Worm (Caenorhabditis elegans): ENCODE results near the gene srb-5.

DNA sequence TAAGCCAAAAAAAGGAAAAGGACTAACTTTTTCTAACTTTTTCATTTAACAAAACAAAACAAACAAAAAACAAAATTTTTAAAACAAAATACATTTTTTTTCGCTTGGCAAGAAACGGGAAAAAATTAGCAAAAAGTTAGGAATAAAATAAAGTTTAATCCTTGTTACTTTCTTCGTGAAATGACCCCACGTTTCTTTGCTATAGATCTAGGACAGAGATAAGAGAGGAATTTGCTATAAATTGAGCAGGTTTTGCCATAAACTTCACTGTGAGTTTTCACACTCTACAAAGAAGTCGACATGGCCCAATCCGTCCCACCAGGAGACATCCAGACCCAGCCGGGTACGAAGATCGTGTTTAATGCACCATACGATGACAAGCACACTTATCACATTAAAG lies 36.3 kb upstream of the srb-5 start, which contains the start of gene msp-50:
- no peak for TF ChIP-seq ceh-82 (tag; optimal IDR thresholded peaks at IDR 0.05)
- TF ChIP-seq efl-3 (GFP tag; optimal IDR thresholded peaks at IDR 0.05): no peak
- no peak for TF ChIP-seq fkh-4 (tag; optimal IDR thresholded peaks at IDR 0.05; ENCODE audit: borderline replicate concordance)
- no peak for TF ChIP-seq egl-27 (tag; optimal IDR thresholded peaks at IDR 0.05)
- TF ChIP-seq skn-1 (tag; optimal IDR thresholded peaks at IDR 0.05): no peak
- no peak for TF ChIP-seq Y116A8C.19 (tag; optimal IDR thresholded peaks at IDR 0.05; ENCODE audit: borderline replicate concordance)
- TF ChIP-seq zip-4 (GFP tag; optimal IDR thresholded peaks at IDR 0.05): no peak
- TF ChIP-seq sptf-1 (tag; optimal IDR thresholded peaks at IDR 0.05): no peak
- no peak for TF ChIP-seq lin-39 (tag; optimal IDR thresholded peaks at IDR 0.05)

All from whole organism, L1 larva.